Fruit fly (Drosophila melanogaster) whole organism, embryonic: Measurements from ENCODE around the gene wit.

ENCODE experiments used
- CG12219 ChIP-seq: fragments of 200-800 bp; sonication (Bioruptor generic); optimal IDR thresholded peaks from 3 replicates; lab custom pipeline; 2018; ENCODE audit warnings: missing biosample characterization, mild to moderate bottlenecking, missing genetic modification characterization
- cas ChIP-seq: fragments of 200-800 bp; sonication (Bioruptor generic); IDR thresholded peaks from 2 replicates; pipeline ENCODE4 v1.3.6; 2022; ENCODE audit warnings: missing biosample characterization, missing genetic modification characterization
- h ChIP-seq: fragments of >200 bp; optimal IDR thresholded peaks from 2 replicates; lab custom pipeline; 2017
- pros ChIP-seq: fragments of 200-800 bp; sonication (Bioruptor generic); optimal IDR thresholded peaks from 3 replicates; lab custom pipeline; 2019; ENCODE audit warnings: missing biosample characterization, mild to moderate bottlenecking, missing genetic modification characterization, moderate library complexity

- TF ChIP-seq CG12219 (GFP tag; lab: Kevin White, UChicago) (no peak), h (no peak), pros (GFP tag; lab: Kevin White, UChicago) (no peak), cas (GFP tag; lab: Robert Waterston, UW) (no peak)
These were observed 8.8 kb upstream of the wit start for dm6 chr3L:4080278-4080677.
